Fruit fly (Drosophila melanogaster): ENCODE measurements around the gene Dd.

Gene Dd

dm6 chrX:21367363-21368072, 43.7 kb upstream of the Dd start (continued):
- TF ChIP-seq Hsf (GFP tag; optimal IDR thresholded peaks at IDR 0.05), result peak; percentile 98
- TF ChIP-seq CG13894 (tag; optimal IDR thresholded peaks at IDR 0.05), result peak; percentile 97
- peak; percentile 95 for TF ChIP-seq CG12942 (GFP tag; optimal IDR thresholded peaks at IDR 0.05)
- peak; percentile 98 for TF ChIP-seq lilli (GFP tag; optimal IDR thresholded peaks at IDR 0.05)
- TF ChIP-seq CHES-1-like (GFP tag; optimal IDR thresholded peaks at IDR 0.05), result peak; percentile 93
- peak; percentile 93 for TF ChIP-seq MBD-R2 (GFP tag; IDR thresholded peaks at IDR 0.05)
- peak; percentile 97 for TF ChIP-seq CG34422 (GFP tag; IDR thresholded peaks at IDR 0.05)
- TF ChIP-seq CG6765 (GFP tag; optimal IDR thresholded peaks at IDR 0.05), result peak; percentile 95
- TF ChIP-seq CG9817 (tag; optimal IDR thresholded peaks at IDR 0.05), result peak; percentile 98
- TF ChIP-seq CG17359 (tag; optimal IDR thresholded peaks at IDR 0.05), result peak; percentile 98
- TF ChIP-seq CG5953 (GFP tag; IDR thresholded peaks at IDR 0.05), result peak; percentile 91
- TF ChIP-seq knrl (GFP tag; IDR thresholded peaks at IDR 0.05; ENCODE audit: partially characterized antibody), result peak; percentile 41; the same call in 1 of the 3 replicates
- TF ChIP-seq CG6854 (GFP tag; optimal IDR thresholded peaks at IDR 0.05), result peak; percentile 96
- peak; percentile 92 for TF ChIP-seq CG8089 (GFP tag; optimal IDR thresholded peaks at IDR 0.05)
- peak; percentile 98 for TF ChIP-seq lmd (GFP tag; IDR thresholded peaks at IDR 0.05)
- TF ChIP-seq CG4617 (GFP tag; optimal IDR thresholded peaks at IDR 0.05; ENCODE audit: borderline replicate concordance), result peak; percentile 95
- peak; percentile 93 for TF ChIP-seq Nf-YC (tag; optimal IDR thresholded peaks at IDR 0.05)
- peak; percentile 99 for TF ChIP-seq CG10543 (GFP tag; optimal IDR thresholded peaks at IDR 0.05)
- peak; percentile 97 for TF ChIP-seq CG6689 (GFP tag; IDR thresholded peaks at IDR 0.05)
- peak; percentile 96 for TF ChIP-seq CG2875 (GFP tag; optimal IDR thresholded peaks at IDR 0.05)
- TF ChIP-seq CG33213 (GFP tag; optimal IDR thresholded peaks at IDR 0.05), result peak; percentile 91
- TF ChIP-seq CG11093 (GFP tag; IDR thresholded peaks at IDR 0.05), result peak; percentile 96
- TF ChIP-seq esg (GFP tag; conservative IDR thresholded peaks at IDR 0.05), result peak; percentile 95
- TF ChIP-seq CG4404 (GFP tag; IDR thresholded peaks at IDR 0.05), result peak; percentile 95
- TF ChIP-seq Mes4 (GFP tag; optimal IDR thresholded peaks at IDR 0.05), result peak; percentile 93
- peak; percentile 96 for TF ChIP-seq CG8388 (GFP tag; optimal IDR thresholded peaks at IDR 0.05)
- peak; percentile 93 for TF ChIP-seq CG4730 (GFP tag; IDR thresholded peaks at IDR 0.05)
- TF ChIP-seq toy (GFP tag; IDR thresholded peaks at IDR 0.05), result peak; percentile 90
- TF ChIP-seq Six4 (GFP tag; optimal IDR thresholded peaks at IDR 0.05), result peak; percentile 95
- TF ChIP-seq CG3163 (GFP tag; optimal IDR thresholded peaks at IDR 0.05), result peak; percentile 80
- peak; percentile 97 for TF ChIP-seq vfl (GFP tag; optimal IDR thresholded peaks at IDR 0.05)
- peak; percentile 90 for TF ChIP-seq sim (GFP tag; IDR thresholded peaks at IDR 0.05)
- no peak for TF ChIP-seq unc-4 (GFP tag; IDR thresholded peaks at IDR 0.05; ENCODE audit: partially characterized antibody)
- TF ChIP-seq CG13296 (GFP tag; optimal IDR thresholded peaks at IDR 0.05), result peak; percentile 99
- TF ChIP-seq her (GFP tag; optimal IDR thresholded peaks at IDR 0.05), result peak; percentile 91
- TF ChIP-seq jigr1 (GFP tag; IDR thresholded peaks at IDR 0.05), result peak; percentile 93
- peak; percentile 32 for TF ChIP-seq Dp (GFP tag; optimal IDR thresholded peaks at IDR 0.05)
- peak; percentile 98 for TF ChIP-seq CG8924 (tag; optimal IDR thresholded peaks at IDR 0.05)
- peak; percentile 92 for TF ChIP-seq CG8765 (GFP tag; IDR thresholded peaks at IDR 0.05)
- TF ChIP-seq nerfin-2 (GFP tag; IDR thresholded peaks at IDR 0.05; ENCODE audit: partially characterized antibody), result no peak
- no peak for TF ChIP-seq Doc3 (GFP tag; IDR thresholded peaks at IDR 0.05; ENCODE audit: partially characterized antibody)
- peak; percentile 87 for TF ChIP-seq Ets97D (GFP tag; optimal IDR thresholded peaks at IDR 0.05)
- peak; percentile 98 for TF ChIP-seq CG6813 (GFP tag; optimal IDR thresholded peaks at IDR 0.05)
- peak; percentile 96 for TF ChIP-seq CG12071 (GFP tag; optimal IDR thresholded peaks at IDR 0.05)
- TF ChIP-seq pan (optimal IDR thresholded peaks at IDR 0.05), result no peak
- peak in 1 of 2 experiments; percentile 97 for TF ChIP-seq pan (GFP tag; optimal IDR thresholded peaks at IDR 0.05 in 1 of 2, IDR thresholded peaks at IDR 0.05 in 1 of 2)
- TF ChIP-seq org-1 (GFP tag; optimal IDR thresholded peaks at IDR 0.05), result peak; percentile 98
- TF ChIP-seq Dad (GFP tag; optimal IDR thresholded peaks at IDR 0.05), result peak; percentile 93
- TF ChIP-seq Camta (GFP tag; optimal IDR thresholded peaks at IDR 0.05), result peak; percentile 97
- TF ChIP-seq Ravus (GFP tag; IDR thresholded peaks at IDR 0.05), result peak; percentile 92

Data from whole organism, embryonic.